Worm (Caenorhabditis elegans) whole organism, midembryonic: ENCODE results near the gene C16C8.26.

Experiments
- T22C8.4 ChIP-seq: fragments of 200-800 bp; sonication (Bioruptor generic); IDR thresholded peaks from 2 replicates; pipeline ENCODE4 v1.3.6; 2022; ENCODE audit warnings: missing genetic modification characterization, missing compliant biosample characterization
- cog-1 ChIP-seq: sonication (generic microtip); optimal IDR thresholded peaks from 2 replicates; lab custom pipeline; 2016; ENCODE audit warnings: missing genetic modification characterization, missing compliant biosample characterization
- flt-1 ChIP-seq: fragments of 200-800 bp; sonication (Bioruptor generic); IDR thresholded peaks from 2 replicates; pipeline ENCODE4 v1.3.6; 2022; ENCODE audit warnings: missing genetic modification characterization, missing compliant biosample characterization
- klf-2 ChIP-seq: fragments of 200-800 bp; sonication (Bioruptor generic); conservative IDR thresholded peaks from 2 replicates; pipeline ENCODE4 v1.3.6; 2022; ENCODE audit warnings: missing genetic modification reagents, missing genetic modification characterization, missing compliant biosample characterization
- med-1 ChIP-seq: sonication (generic microtip); optimal IDR thresholded peaks from 2 replicates; lab custom pipeline; 2017; ENCODE audit warnings: missing genetic modification characterization, mild to moderate bottlenecking, missing compliant biosample characterization, antibody characterized with exemption, missing genetic modification reagents; ENCODE audit not compliant: insufficient read depth
- ref-1 ChIP-seq: fragments of 200-800 bp; sonication (Bioruptor generic); conservative IDR thresholded peaks from 2 replicates; pipeline ENCODE4 v1.3.6; 2022; ENCODE audit warnings: missing genetic modification reagents, missing genetic modification characterization, missing compliant biosample characterization
- tab-1 ChIP-seq: fragments of 200-800 bp; sonication (Bioruptor generic); IDR thresholded peaks from 2 replicates; pipeline ENCODE4 v1.3.6; 2022; ENCODE audit warnings: missing genetic modification characterization, missing compliant biosample characterization
- ztf-23 ChIP-seq: fragments of 200-800 bp; sonication (Bioruptor generic); IDR thresholded peaks from 2 replicates; pipeline ENCODE4 v1.3.6; 2022; ENCODE audit warnings: missing genetic modification reagents, missing genetic modification characterization, missing compliant biosample characterization
- ztf-29 ChIP-seq: fragments of 200-800 bp; sonication (Bioruptor generic); IDR thresholded peaks from 2 replicates; pipeline ENCODE4 v1.3.6; 2022; ENCODE audit warnings: missing genetic modification reagents, missing genetic modification characterization, missing compliant biosample characterization

Gene C16C8.26

DNA sequence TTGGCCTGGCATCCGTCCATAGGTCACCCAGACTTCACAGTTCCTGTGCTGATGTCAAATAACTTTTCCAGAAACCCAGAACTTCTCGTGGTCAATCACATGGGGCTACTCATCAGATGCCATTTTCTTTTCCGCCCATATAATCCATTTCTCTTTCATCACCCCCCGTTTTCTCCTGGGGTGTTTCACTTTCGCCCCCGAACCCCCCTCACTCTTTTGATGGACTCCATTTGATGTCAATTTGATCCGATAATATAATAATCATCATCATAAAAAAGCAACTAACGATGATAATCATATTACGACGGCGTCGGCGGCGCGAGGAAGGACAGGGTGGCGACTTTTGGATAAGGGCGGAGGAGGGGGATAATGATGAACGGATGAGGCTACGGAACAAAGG, 19.8 kb downstream of the C16C8.26 start:
- no peak for TF ChIP-seq T22C8.4
- TF ChIP-seq tab-1 (GFP tag; lab: Robert Waterston, UW) = no peak
- no peak for TF ChIP-seq med-1 (GFP tag; lab: Kevin White, UChicago)
- no peak for TF ChIP-seq klf-2 (GFP tag; lab: Robert Waterston, UW)
- no peak for TF ChIP-seq flt-1 (GFP tag; lab: Robert Waterston, UW)

DNA sequence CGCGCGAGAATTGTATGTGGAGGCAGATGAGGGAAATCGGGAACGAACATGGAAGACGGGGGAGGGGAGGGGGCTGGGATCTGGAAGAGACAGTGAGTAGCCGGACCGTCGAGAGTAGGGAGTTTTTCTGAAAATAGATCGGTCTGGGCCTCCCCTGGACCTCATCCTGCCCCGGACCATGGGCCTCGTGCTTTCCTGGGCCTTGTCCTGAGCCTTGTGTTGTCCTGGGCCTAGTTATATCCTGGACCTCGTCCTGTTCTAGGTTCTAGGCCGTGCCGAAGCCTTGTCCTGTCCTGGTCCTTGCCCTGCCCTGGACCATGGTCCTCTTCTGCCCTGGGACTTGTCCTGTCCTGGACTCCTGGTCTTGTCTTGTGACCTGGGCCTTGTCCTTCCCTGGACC, 20.7 kb downstream of the C16C8.26 start:
- no peak for TF ChIP-seq ztf-29 (GFP tag; lab: Robert Waterston, UW)

DNA sequence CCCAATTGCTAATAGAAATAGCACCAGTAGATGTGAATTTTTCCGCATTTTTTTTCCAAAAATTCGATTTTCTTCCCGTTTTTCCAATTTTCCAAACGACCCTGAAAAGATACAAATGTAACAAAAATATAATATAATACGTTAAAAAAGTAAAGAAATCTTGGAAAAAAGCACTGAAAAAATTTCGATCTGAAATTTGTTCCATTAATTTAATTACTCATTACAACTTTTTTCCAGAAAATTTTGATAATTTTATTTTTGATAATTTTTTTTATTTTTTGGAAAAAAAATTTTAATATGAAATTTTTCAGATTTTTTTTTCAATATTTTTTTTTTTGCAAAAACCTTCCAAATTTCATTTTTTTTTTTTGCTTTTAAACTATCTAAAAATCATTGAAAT, 21.7 kb downstream of the C16C8.26 start, which contains the start of gene skpo-2:
Gene skpo-2 (minus strand): TSS at position 101 of the 400 bp plus-strand sequence.
- TF ChIP-seq tab-1 (GFP tag; lab: Robert Waterston, UW) = no peak
- no peak for TF ChIP-seq cog-1
- no peak for TF ChIP-seq T22C8.4
- no peak for TF ChIP-seq ztf-29 (GFP tag; lab: Robert Waterston, UW)
- no peak for TF ChIP-seq klf-2 (GFP tag; lab: Robert Waterston, UW)
- no peak for TF ChIP-seq ztf-23 (GFP tag; lab: Robert Waterston, UW)
- TF ChIP-seq flt-1 (GFP tag; lab: Robert Waterston, UW) = no peak
- no peak for TF ChIP-seq med-1 (GFP tag; lab: Kevin White, UChicago)
- no peak for TF ChIP-seq ref-1 (GFP tag; lab: Robert Waterston, UW)

DNA sequence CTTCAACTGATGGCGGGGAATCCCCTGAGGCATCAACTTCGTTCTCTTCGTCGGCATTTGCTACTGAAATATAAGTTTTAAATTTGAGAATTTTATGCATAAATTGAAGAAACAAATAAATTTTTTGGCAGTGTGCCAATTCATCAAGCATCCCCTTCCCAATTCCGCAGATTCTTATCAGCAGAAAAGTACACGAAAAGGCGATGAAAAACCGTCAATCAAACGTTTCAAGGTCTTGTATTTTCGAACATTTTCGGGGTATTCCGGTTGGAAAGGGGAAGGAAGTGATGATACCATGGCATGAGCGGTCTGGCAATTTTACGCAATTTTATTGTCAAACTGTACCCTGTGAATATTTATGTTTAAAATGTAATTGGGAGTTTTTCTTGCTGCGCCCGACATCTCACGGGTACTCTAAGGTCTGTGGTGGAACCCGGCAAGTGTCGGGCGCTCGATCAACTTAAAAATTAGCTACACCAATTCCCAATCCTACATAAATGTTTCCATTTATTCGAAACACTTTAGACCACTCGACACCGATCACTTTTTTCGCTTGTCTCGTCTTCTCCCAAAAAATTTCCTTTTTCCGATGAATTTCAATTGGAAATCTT, 23.1 kb downstream of the C16C8.26 start:
- no peak for TF ChIP-seq T22C8.4
- no peak for TF ChIP-seq ztf-23 (GFP tag; lab: Robert Waterston, UW)
- TF ChIP-seq ztf-29 (GFP tag; lab: Robert Waterston, UW) = no peak
- no peak for TF ChIP-seq med-1 (GFP tag; lab: Kevin White, UChicago)

DNA sequence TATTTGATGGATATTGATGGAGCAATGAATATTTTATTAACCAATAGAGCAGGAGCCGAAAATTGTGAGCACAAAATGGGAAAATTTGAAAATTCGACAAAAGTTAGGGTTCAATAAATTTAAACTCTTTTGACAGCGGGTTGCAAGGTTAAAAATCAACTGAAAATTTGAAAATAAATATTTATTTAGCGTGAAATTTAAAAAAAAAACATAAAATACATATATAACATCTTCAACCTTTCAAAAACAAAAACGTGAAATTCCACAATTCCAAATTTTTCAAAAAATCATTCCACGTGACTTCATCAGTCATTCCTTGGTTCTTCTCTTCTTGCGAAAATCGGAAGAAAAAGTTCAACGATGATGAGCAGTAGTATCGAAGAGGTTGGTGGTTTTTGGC, 28.7 kb downstream of the C16C8.26 start, which contains the start of gene C16C8.18:
Gene C16C8.18 (plus strand): TSS at position 301 of the 400 bp plus-strand sequence.
- TF ChIP-seq tab-1 (GFP tag; lab: Robert Waterston, UW) (no peak), ztf-23 (GFP tag; lab: Robert Waterston, UW) (no peak), ref-1 (GFP tag; lab: Robert Waterston, UW) (no peak), ztf-29 (GFP tag; lab: Robert Waterston, UW) (no peak), klf-2 (GFP tag; lab: Robert Waterston, UW) (no peak), med-1 (GFP tag; lab: Kevin White, UChicago) (no peak)

DNA sequence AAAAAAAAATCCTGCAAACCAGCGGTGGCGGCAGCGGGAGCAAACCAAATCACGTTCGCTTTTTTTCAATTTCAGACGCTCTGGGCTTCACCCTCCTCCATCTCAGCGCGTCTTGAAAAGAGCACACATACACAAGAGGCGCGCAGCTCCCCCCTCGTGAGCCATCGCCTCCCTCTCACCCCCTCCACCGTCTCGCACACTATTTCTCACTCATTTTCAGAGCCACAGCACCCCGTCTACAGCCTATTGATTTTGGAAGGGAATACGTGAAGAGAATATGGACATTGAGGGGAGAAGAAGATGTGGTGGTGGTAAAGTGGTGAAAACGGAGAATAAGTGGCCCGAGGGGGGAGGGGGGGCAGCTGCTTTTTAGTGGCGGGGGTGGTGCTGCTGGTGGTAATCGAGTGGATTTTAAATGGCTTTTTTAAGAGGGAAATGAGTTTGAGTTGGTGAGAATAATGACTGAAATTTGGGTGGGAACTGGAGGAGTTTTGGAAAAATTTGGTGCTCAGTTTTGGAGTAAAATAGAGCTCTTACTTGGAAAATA, 29.9 kb downstream of the C16C8.26 start:
- peak; percentile 56; the same call in 1 of the 2 replicates for TF ChIP-seq ztf-23 (GFP tag; lab: Robert Waterston, UW)
- TF ChIP-seq ztf-29 (GFP tag; lab: Robert Waterston, UW) = no peak
- 0 out of 2 replicates have a peak, but pooled peaks have one; percentile 16 for TF ChIP-seq T22C8.4

DNA sequence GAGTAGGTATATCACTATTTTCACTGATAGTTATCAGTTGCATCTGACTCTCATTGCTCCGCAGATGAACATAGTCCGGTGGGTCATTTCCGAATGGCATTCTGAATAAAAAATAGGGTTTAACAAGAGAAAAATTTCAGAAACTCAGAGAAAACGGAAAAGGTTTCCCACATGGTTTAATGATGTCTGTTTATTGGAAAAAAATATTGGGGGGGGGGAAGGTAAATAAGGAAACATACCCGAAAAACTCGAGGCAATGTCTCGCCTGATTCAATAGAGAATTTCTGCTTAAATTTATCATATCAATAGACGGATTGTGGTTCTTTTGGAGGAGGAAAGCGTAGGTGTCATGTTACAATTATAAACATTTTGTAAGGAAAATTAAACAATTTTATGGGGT, 32.7 kb downstream of the C16C8.26 start, which contains the start of gene nep-11:
Gene nep-11 (minus strand): TSS at position 101 of the 400 bp plus-strand sequence.
- no peak for TF ChIP-seq ztf-29 (GFP tag; lab: Robert Waterston, UW)
- no peak for TF ChIP-seq T22C8.4

DNA sequence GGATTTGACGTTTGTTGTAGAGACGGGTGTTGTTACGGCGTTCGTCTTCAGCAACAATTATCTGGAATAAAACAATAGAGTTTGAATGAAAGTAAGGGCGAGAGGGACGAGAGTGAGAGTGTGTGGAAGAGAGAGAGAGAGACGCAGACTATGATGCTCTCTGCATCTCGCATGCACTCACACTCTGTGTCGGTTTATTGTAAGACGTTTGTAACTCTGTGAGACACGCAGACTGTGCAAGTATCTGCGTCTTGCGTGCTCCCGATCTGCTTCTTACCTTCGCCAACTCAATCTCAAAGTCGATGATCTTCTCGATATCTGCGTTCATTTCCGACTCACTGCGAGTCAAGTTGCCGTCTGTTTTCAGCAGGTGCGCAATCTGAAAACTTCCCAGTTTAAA, 35.2 kb downstream of the C16C8.26 start:
- TF ChIP-seq cog-1 (no peak), flt-1 (GFP tag; lab: Robert Waterston, UW) (no peak), med-1 (GFP tag; lab: Kevin White, UChicago) (no peak), T22C8.4 (no peak), tab-1 (GFP tag; lab: Robert Waterston, UW) (no peak), ref-1 (GFP tag; lab: Robert Waterston, UW) (no peak), ztf-29 (GFP tag; lab: Robert Waterston, UW) (no peak), klf-2 (GFP tag; lab: Robert Waterston, UW) (no peak), ztf-23 (GFP tag; lab: Robert Waterston, UW) (no peak)

DNA sequence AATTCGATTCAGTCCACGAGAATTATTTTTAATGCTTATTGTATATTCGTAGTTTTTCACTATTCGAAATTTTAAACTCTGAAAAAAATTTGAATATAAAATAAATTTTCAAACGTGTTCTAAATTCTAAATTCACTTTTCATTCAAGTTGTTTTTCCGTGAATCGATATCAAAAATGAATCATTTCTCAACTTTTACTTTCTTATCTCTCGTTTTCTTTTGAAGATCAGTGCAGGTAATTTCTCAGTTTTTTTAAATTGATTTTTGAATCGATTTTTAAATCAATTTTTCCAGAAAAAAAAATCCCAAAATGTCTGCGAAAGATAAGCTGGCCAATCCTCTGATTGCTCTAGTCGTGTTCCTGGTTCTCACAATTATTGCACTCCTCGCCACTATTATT, 41.6 kb downstream of the C16C8.26 start, which contains the start of gene nep-6:
Gene nep-6 (plus strand): TSS at position 301 of the 400 bp plus-strand sequence.
- TF ChIP-seq T22C8.4 (no peak), flt-1 (GFP tag; lab: Robert Waterston, UW) (no peak), ztf-23 (GFP tag; lab: Robert Waterston, UW) (no peak), ref-1 (GFP tag; lab: Robert Waterston, UW) (no peak), tab-1 (GFP tag; lab: Robert Waterston, UW) (no peak), cog-1 (no peak), klf-2 (GFP tag; lab: Robert Waterston, UW) (no peak), med-1 (GFP tag; lab: Kevin White, UChicago) (no peak), ztf-29 (GFP tag; lab: Robert Waterston, UW) (no peak)

DNA sequence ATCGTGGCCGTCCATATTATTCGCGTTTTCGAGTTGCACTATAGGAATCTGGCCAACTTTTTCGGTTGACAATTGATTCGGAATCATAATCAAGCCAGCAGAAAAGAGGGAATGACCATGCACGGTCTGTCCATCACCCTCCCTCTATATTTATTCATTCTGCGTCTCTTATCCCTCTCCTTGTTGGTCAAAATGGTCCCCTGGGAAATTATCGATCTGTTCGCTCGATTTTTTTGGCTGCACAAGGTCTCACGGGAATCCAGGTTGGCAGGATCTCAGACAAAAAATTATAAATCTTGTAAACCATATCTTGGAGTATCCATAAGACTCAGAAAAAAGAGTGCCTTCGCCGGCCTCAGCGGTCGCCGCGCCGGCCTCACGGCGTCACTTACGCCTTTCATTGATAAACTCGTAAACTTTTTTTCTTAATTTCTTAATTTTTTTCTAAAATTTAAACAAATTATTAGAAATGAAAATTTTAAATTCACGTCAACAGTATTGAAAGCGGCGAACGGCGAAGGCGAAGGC, 43.7 kb downstream of the C16C8.26 start, which contains the start of the genes F18A12.7 and F18A12.2:
Gene F18A12.7 (minus strand): TSS at position 101 of the 528 bp plus-strand sequence.
Gene F18A12.2 (plus strand): TSS at position 478 of the 528 bp plus-strand sequence.
- TF ChIP-seq ztf-29 (GFP tag; lab: Robert Waterston, UW) = no peak
